Worm (Caenorhabditis elegans) whole organism, late embryonic: ENCODE measurements around the gene eor-1.

Experiments
- C38D4.7 ChIP-seq: fragments of 200-800 bp; sonication (Bioruptor generic); optimal IDR thresholded peaks from 2 replicates; lab custom pipeline; 2018; ENCODE audit warnings: mild to moderate bottlenecking, missing genetic modification characterization, moderate library complexity, missing compliant biosample characterization
- F13H6.1 ChIP-seq: sonication (generic microtip); optimal IDR thresholded peaks from 2 replicates; lab custom pipeline; 2016; ENCODE audit warnings: missing genetic modification characterization, missing compliant biosample characterization
- K09A11.1 ChIP-seq: sonication (generic microtip); optimal IDR thresholded peaks from 2 replicates; lab custom pipeline; 2017; ENCODE audit warnings: antibody characterized with exemption, mild to moderate bottlenecking, missing genetic modification characterization, missing compliant biosample characterization; ENCODE audit not compliant: insufficient read depth
- T23F11.4 ChIP-seq: fragments of 200-800 bp; sonication (Bioruptor generic); optimal IDR thresholded peaks from 2 replicates; lab custom pipeline; 2018; ENCODE audit warnings: mild to moderate bottlenecking, missing genetic modification characterization, missing compliant biosample characterization
- Y22D7AL.16 ChIP-seq: sonication (generic microtip); optimal IDR thresholded peaks from 2 replicates; lab custom pipeline; 2016; ENCODE audit warnings: missing genetic modification characterization, missing compliant biosample characterization
- ceh-14 ChIP-seq: sonication (generic microtip); optimal IDR thresholded peaks from 2 replicates; lab custom pipeline; 2016; ENCODE audit warnings: missing genotype, missing genetic modification characterization, missing compliant biosample characterization
- ceh-18 ChIP-seq: sonication (generic microtip); optimal IDR thresholded peaks from 2 replicates; lab custom pipeline; 2016; ENCODE audit warnings: missing genetic modification characterization, missing compliant biosample characterization
- ceh-2 ChIP-seq: sonication (generic microtip); optimal IDR thresholded peaks from 2 replicates; lab custom pipeline; 2016; ENCODE audit warnings: missing genotype, missing genetic modification characterization, missing compliant biosample characterization
- ceh-24 ChIP-seq: sonication (generic microtip); optimal IDR thresholded peaks from 2 replicates; lab custom pipeline; 2016; ENCODE audit warnings: mild to moderate bottlenecking, missing genetic modification characterization, missing compliant biosample characterization
- ceh-30 ChIP-seq: fragments of 150-350 bp; optimal IDR thresholded peaks from 2 replicates; lab custom pipeline; 2014; ENCODE audit warnings: missing biosample characterization, missing genetic modification characterization
- ceh-45 ChIP-seq: fragments of 200-800 bp; sonication (Bioruptor generic); IDR thresholded peaks from 2 replicates; pipeline ENCODE4 v1.3.6; 2022; ENCODE audit warnings: missing genetic modification reagents, missing genetic modification characterization, missing compliant biosample characterization
- ceh-6 ChIP-seq: fragments of 200-800 bp; sonication (Bioruptor generic); optimal IDR thresholded peaks from 2 replicates; lab custom pipeline; 2018; ENCODE audit warnings: mild to moderate bottlenecking, missing genetic modification characterization, missing compliant biosample characterization
- ceh-9 ChIP-seq: sonication (generic microtip); optimal IDR thresholded peaks from 2 replicates; lab custom pipeline; 2016; ENCODE audit warnings: mild to moderate bottlenecking, missing genetic modification characterization, inconsistent platforms, missing compliant biosample characterization
- dmd-4 ChIP-seq: sonication (generic microtip); optimal IDR thresholded peaks from 2 replicates; lab custom pipeline; 2016; ENCODE audit warnings: borderline replicate concordance, missing genetic modification characterization, missing compliant biosample characterization
- elt-2 ChIP-seq: sonication (generic microtip); optimal IDR thresholded peaks from 2 replicates; lab custom pipeline; 2016; ENCODE audit warnings: missing genetic modification reagents, missing genetic modification characterization, missing compliant biosample characterization
- ets-4 ChIP-seq: sonication (generic microtip); optimal IDR thresholded peaks from 2 replicates; lab custom pipeline; 2016; ENCODE audit warnings: missing genetic modification characterization, missing compliant biosample characterization
- fax-1 ChIP-seq: sonication (generic microtip); optimal IDR thresholded peaks from 2 replicates; lab custom pipeline; 2016; ENCODE audit warnings: missing genotype, missing genetic modification characterization, missing compliant biosample characterization
- gmeb-2 ChIP-seq: sonication (generic microtip); optimal IDR thresholded peaks from 2 replicates; lab custom pipeline; 2016; ENCODE audit warnings: missing genetic modification characterization, inconsistent platforms, missing compliant biosample characterization
- hlh-13 ChIP-seq: fragments of 200-800 bp; sonication (Bioruptor generic); optimal IDR thresholded peaks from 2 replicates; lab custom pipeline; 2018; ENCODE audit warnings: mild to moderate bottlenecking, missing genetic modification characterization, missing compliant biosample characterization
- hlh-15 ChIP-seq: sonication (generic microtip); optimal IDR thresholded peaks from 2 replicates; lab custom pipeline; 2016; ENCODE audit warnings: missing genetic modification characterization, missing compliant biosample characterization
- lim-6 ChIP-seq: sonication (generic microtip); optimal IDR thresholded peaks from 2 replicates; lab custom pipeline; 2016; ENCODE audit warnings: missing genetic modification characterization, missing compliant biosample characterization
- madf-2 ChIP-seq: sonication (generic microtip); optimal IDR thresholded peaks from 2 replicates; lab custom pipeline; 2017; ENCODE audit warnings: missing genetic modification characterization, missing compliant biosample characterization
- mec-3 ChIP-seq: sonication (generic microtip); optimal IDR thresholded peaks from 2 replicates; lab custom pipeline; 2016; ENCODE audit warnings: borderline replicate concordance, missing genetic modification characterization, missing compliant biosample characterization
- nfya-1 ChIP-seq: sonication (generic microtip); optimal IDR thresholded peaks from 2 replicates; lab custom pipeline; 2017; ENCODE audit warnings: missing genetic modification characterization, mild to moderate bottlenecking, missing compliant biosample characterization, antibody characterized with exemption, moderate library complexity
- nhr-11 ChIP-seq: fragments of 150-350 bp; optimal IDR thresholded peaks from 2 replicates; lab custom pipeline; 2014; ENCODE audit warnings: missing biosample characterization, missing genetic modification characterization
- pax-1 ChIP-seq: fragments of 150-350 bp; optimal IDR thresholded peaks from 2 replicates; lab custom pipeline; 2014; ENCODE audit warnings: missing biosample characterization, missing genetic modification characterization
- pqm-1 ChIP-seq: sonication (generic microtip); optimal IDR thresholded peaks from 2 replicates; lab custom pipeline; 2016; ENCODE audit warnings: missing genetic modification characterization, missing compliant biosample characterization
- pros-1 ChIP-seq: fragments of 150-350 bp; optimal IDR thresholded peaks from 2 replicates; lab custom pipeline; 2014; ENCODE audit warnings: missing biosample characterization, missing genetic modification reagents, missing genetic modification characterization
- sox-2 ChIP-seq: fragments of 200-800 bp; sonication (Bioruptor generic); IDR thresholded peaks from 2 replicates; pipeline ENCODE4 v1.3.6; 2022; ENCODE audit warnings: missing genetic modification reagents, missing genetic modification characterization, missing compliant biosample characterization
- syd-9 ChIP-seq: sonication (generic microtip); optimal IDR thresholded peaks from 2 replicates; lab custom pipeline; 2016; ENCODE audit warnings: mild to moderate bottlenecking, missing genetic modification characterization, moderate library complexity, missing compliant biosample characterization
- tbx-2 ChIP-seq: sonication (generic microtip); optimal IDR thresholded peaks from 2 replicates; lab custom pipeline; 2016; ENCODE audit warnings: missing genetic modification characterization, missing compliant biosample characterization
- ttx-3 ChIP-seq: sonication (generic microtip); optimal IDR thresholded peaks from 2 replicates; lab custom pipeline; 2016; ENCODE audit warnings: missing genetic modification reagents, missing genetic modification characterization, missing compliant biosample characterization
- ztf-16 ChIP-seq: sonication (generic microtip); optimal IDR thresholded peaks from 2 replicates; lab custom pipeline; 2017; ENCODE audit warnings: missing genetic modification characterization, missing compliant biosample characterization

Gene eor-1

ce11 chrIV:4789445-4789844 is 9.5 kb downstream of the eor-1 start, which contains the start of gene R11E3.1:
Gene R11E3.1, plus strand, starts transcription at chrIV:4789745.
- TF ChIP-seq ceh-30 (tag; lab: Kevin White, UChicago) = no peak
- no peak for TF ChIP-seq hlh-15 (tag; lab: Kevin White, UChicago)
- no peak for TF ChIP-seq ttx-3 (tag; lab: Kevin White, UChicago)
- TF ChIP-seq K09A11.1 (tag; lab: Kevin White, UChicago) = no peak
- TF ChIP-seq hlh-13 (GFP tag; lab: Kevin White, UChicago) = no peak
- TF ChIP-seq ets-4 (tag; lab: Kevin White, UChicago) = no peak
- no peak for TF ChIP-seq ceh-14

ce11 chrIV:4788332-4788731 is 10.6 kb downstream of the eor-1 start, which contains the start of gene nhr-104:
Gene nhr-104, minus strand, starts transcription at chrIV:4788692.
- TF ChIP-seq madf-2 (tag; lab: Kevin White, UChicago) (no peak), elt-2 (tag; lab: Kevin White, UChicago) (peak; percentile 29)

- peak; percentile 19 for TF ChIP-seq gmeb-2
These were observed 14.3 kb downstream of the eor-1 start for ce11 chrIV:4784687-4785086.

- TF ChIP-seq elt-2 (tag; lab: Kevin White, UChicago) (peak; percentile 23), ceh-18 (tag; lab: Kevin White, UChicago) (peak; percentile 3), nfya-1 (peak; percentile 4), madf-2 (tag; lab: Kevin White, UChicago) (peak; percentile 15), T23F11.4 (no peak), ttx-3 (tag; lab: Kevin White, UChicago) (no peak), ztf-16 (tag; lab: Kevin White, UChicago) (no peak), tbx-2 (tag; lab: Kevin White, UChicago) (no peak), mec-3 (no peak), Y22D7AL.16 (tag; lab: Kevin White, UChicago) (no peak), pros-1 (tag; lab: Kevin White, UChicago) (no peak)
These were observed 17.9 kb downstream of the eor-1 start for ce11 chrIV:4781123-4781522.

- TF ChIP-seq pqm-1 (tag; lab: Kevin White, UChicago) = no peak
- TF ChIP-seq F13H6.1 (tag; lab: Kevin White, UChicago) = no peak
- TF ChIP-seq pax-1 (tag; lab: Kevin White, UChicago) = no peak
- TF ChIP-seq Y22D7AL.16 (tag; lab: Kevin White, UChicago) = no peak
- TF ChIP-seq fax-1 (tag; lab: Kevin White, UChicago) = no peak
- TF ChIP-seq ceh-6 (GFP tag; lab: Kevin White, UChicago) = no peak
- TF ChIP-seq C38D4.7 (GFP tag; lab: Kevin White, UChicago) = no peak
- no peak for TF ChIP-seq lim-6
- TF ChIP-seq hlh-13 (GFP tag; lab: Kevin White, UChicago) = no peak
- TF ChIP-seq ceh-45 (GFP tag; lab: Robert Waterston, UW) = no peak
- no peak for TF ChIP-seq dmd-4
- TF ChIP-seq syd-9 (tag; lab: Kevin White, UChicago) = no peak
- no peak for TF ChIP-seq nhr-11
- no peak for TF ChIP-seq sox-2 (GFP tag; lab: Robert Waterston, UW)
These were observed 18.8 kb downstream of the eor-1 start, which contains the start of gene set-15 for ce11 chrIV:4780129-4780528. Gene set-15, minus strand, starts transcription at chrIV:4780229.

- TF ChIP-seq nfya-1 = peak; percentile 96
- no peak for TF ChIP-seq fax-1 (tag; lab: Kevin White, UChicago)
These were observed 22.5 kb downstream of the eor-1 start for ce11 chrIV:4776501-4776900.

- TF ChIP-seq ceh-9 (tag; lab: Kevin White, UChicago) (no peak), ceh-24 (tag; lab: Kevin White, UChicago) (no peak), ceh-2 (tag; lab: Kevin White, UChicago) (no peak)
These were observed 23.0 kb downstream of the eor-1 start, which contains the start of gene R11E3.19 for ce11 chrIV:4776001-4776400. Gene R11E3.19, minus strand, starts transcription at chrIV:4776101.
